Worm (Caenorhabditis elegans): Measurements from ENCODE around the gene chw-1.

DNA sequence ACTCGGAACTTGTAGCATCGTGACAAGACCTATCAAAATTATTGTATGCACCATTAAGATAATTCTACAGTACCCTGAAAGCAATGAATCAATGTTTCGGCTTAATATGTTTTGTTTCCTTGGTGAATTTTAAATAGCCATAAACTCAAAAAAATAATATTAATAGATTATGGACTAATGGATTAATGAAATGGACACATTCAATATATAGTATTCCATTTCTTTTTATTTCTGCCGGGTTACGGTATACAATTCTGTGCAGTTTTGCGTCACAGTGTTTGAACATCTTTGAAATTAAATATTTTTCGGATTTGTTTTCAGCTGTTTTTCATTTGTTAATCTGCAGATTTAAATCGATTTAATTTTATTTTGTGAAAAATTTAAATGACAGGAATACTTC is 25.5 kb upstream of the chw-1 start, which contains the start of gene set-22:
- TF ChIP-seq ztf-4 (tag; optimal IDR thresholded peaks at IDR 0.05), result no peak
- no peak for TF ChIP-seq mdl-1 (tag; optimal IDR thresholded peaks at IDR 0.05)
- TF ChIP-seq tbx-2 (tag; optimal IDR thresholded peaks at IDR 0.05), result no peak
- TF ChIP-seq sea-2 (GFP tag; optimal IDR thresholded peaks at IDR 0.05), result no peak
- no peak for TF ChIP-seq skn-1 (tag; optimal IDR thresholded peaks at IDR 0.05)
- no peak for TF ChIP-seq aly-2 (tag; optimal IDR thresholded peaks at IDR 0.05)
- TF ChIP-seq elt-1 (tag; optimal IDR thresholded peaks at IDR 0.05), result no peak
- TF ChIP-seq elt-2 (tag; optimal IDR thresholded peaks at IDR 0.05), result no peak
- no peak for TF ChIP-seq nhr-12 (tag; optimal IDR thresholded peaks at IDR 0.05)
- TF ChIP-seq mml-1 (tag; optimal IDR thresholded peaks at IDR 0.05), result no peak

All from whole organism, L3 larva.